Worm (Caenorhabditis elegans): Measurements from ENCODE around the gene W02A2.8.

W02A2.8 gene

ce11 chrIV:13311331-13312034 lies 46.9 kb downstream of the W02A2.8 start (continued):
- TF ChIP-seq rnt-1 (tag; optimal IDR thresholded peaks at IDR 0.05) (no peak), unc-130 (tag; optimal IDR thresholded peaks at IDR 0.05) (no peak), dpl-1 (GFP tag; optimal IDR thresholded peaks at IDR 0.05) (no peak), lin-14 (GFP tag; optimal IDR thresholded peaks at IDR 0.05) (no peak), mdl-1 (tag; optimal IDR thresholded peaks at IDR 0.05) (peak in 1 of 2 experiments; percentile 0), nhr-11 (tag; optimal IDR thresholded peaks at IDR 0.05) (no peak), lin-15B (tag; optimal IDR thresholded peaks at IDR 0.05) (no peak), egl-13 (tag; optimal IDR thresholded peaks at IDR 0.05) (no peak), dsc-1 (tag; optimal IDR thresholded peaks at IDR 0.05) (no peak), sptf-1 (tag; optimal IDR thresholded peaks at IDR 0.05) (no peak), C16A3.4 (tag; optimal IDR thresholded peaks at IDR 0.05) (no peak), ztf-4 (tag; optimal IDR thresholded peaks at IDR 0.05) (no peak), sox-4 (tag; optimal IDR thresholded peaks at IDR 0.05) (no peak), fkh-4 (tag; optimal IDR thresholded peaks at IDR 0.05; ENCODE audit: borderline replicate concordance) (no peak), mab-9 (GFP tag; IDR thresholded peaks at IDR 0.05) (no peak), Y116A8C.19 (tag; optimal IDR thresholded peaks at IDR 0.05; ENCODE audit: borderline replicate concordance) (no peak), aha-1 (tag; optimal IDR thresholded peaks at IDR 0.05) (no peak)

- TF ChIP-seq snu-23 (GFP tag; optimal IDR thresholded peaks at IDR 0.05), result no peak
- no peak for TF ChIP-seq lin-13 (GFP tag; optimal IDR thresholded peaks at IDR 0.05)
- no peak for TF ChIP-seq unc-86 (tag; optimal IDR thresholded peaks at IDR 0.05)
- no peak for TF ChIP-seq aha-1 (tag; optimal IDR thresholded peaks at IDR 0.05)
- TF ChIP-seq unc-130 (tag; optimal IDR thresholded peaks at IDR 0.05), result no peak
- TF ChIP-seq mep-1 (tag; optimal IDR thresholded peaks at IDR 0.05), result no peak
- TF ChIP-seq zip-4 (GFP tag; optimal IDR thresholded peaks at IDR 0.05), result no peak
- no peak for TF ChIP-seq nhr-19 (GFP tag; conservative IDR thresholded peaks at IDR 0.05)
- TF ChIP-seq nhr-20 (tag; optimal IDR thresholded peaks at IDR 0.05), result no peak
- TF ChIP-seq C16A3.4 (tag; optimal IDR thresholded peaks at IDR 0.05), result no peak
- no peak for TF ChIP-seq nhr-77 (tag; optimal IDR thresholded peaks at IDR 0.05)
Measured at ce11 chrIV:13309636-13310035, 48.8 kb downstream of the W02A2.8 start.

All from whole organism, L1 larva.